Worm (Caenorhabditis elegans) whole organism, L4/young adult: Measurements from ENCODE around the gene Y75B8A.28.

ENCODE experiments used
- dao-5 ChIP-seq: sonication (generic microtip); optimal IDR thresholded peaks from 2 replicates; lab custom pipeline; 2016; ENCODE audit warnings: missing genotype, missing genetic modification characterization, moderate library complexity, missing compliant biosample characterization
- him-1 ChIP-seq: sonication (generic microtip); optimal IDR thresholded peaks from 2 replicates; lab custom pipeline; 2016; ENCODE audit warnings: missing genotype, missing genetic modification reagents, missing genetic modification characterization, missing compliant biosample characterization

DNA sequence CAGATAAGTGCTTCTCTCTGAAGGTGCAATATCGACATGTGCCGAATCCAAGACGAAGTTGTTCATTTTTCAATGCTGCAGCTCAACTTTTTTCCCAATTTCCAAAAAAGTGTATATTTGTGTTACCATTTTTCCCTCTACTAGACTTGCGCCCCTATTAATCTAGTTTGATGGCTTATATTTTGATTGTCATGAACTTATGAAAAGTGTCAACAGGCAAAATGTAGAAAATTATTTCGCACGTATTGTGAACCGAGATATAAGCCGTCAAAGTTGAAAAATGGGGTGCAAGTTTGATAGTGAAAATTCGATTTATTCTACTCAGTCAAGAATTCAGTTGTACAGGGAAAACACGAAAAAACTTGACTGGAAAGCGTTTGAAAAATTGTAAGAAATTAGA lies 39.6 kb downstream of the Y75B8A.28 start, which contains the start of gene Y75B8A.32:
- TF ChIP-seq him-1 (tag; lab: Kevin White, UChicago) (no peak), dao-5 (no peak)
